Fruit fly (Drosophila melanogaster) whole organism, prepupa: Measurements from ENCODE around the gene Ubc87F.

Experiments used
- CG11902 ChIP-seq: fragments of 200-800 bp; sonication (Bioruptor generic); optimal IDR thresholded peaks from 3 replicates; lab custom pipeline; 2016; ENCODE audit warnings: missing biosample characterization, missing genetic modification characterization
- CG7368 ChIP-seq: fragments of 200-800 bp; sonication (Bioruptor generic); optimal IDR thresholded peaks from 3 replicates; lab custom pipeline; 2016; ENCODE audit warnings: missing biosample characterization, missing genetic modification characterization
- Eip75B ChIP-seq: fragments of 200-800 bp; sonication (Bioruptor generic); optimal IDR thresholded peaks from 3 replicates; lab custom pipeline; 2016; ENCODE audit warnings: missing biosample characterization, missing genetic modification characterization
- Eip78C ChIP-seq: fragments of 200-800 bp; sonication (Bioruptor generic); peaks from one replicate; lab custom pipeline; 2016; ENCODE audit warnings: missing biosample characterization, missing genetic modification characterization
- Hr38 ChIP-seq: sonication (Bioruptor generic); optimal IDR thresholded peaks from 2 replicates; lab custom pipeline; 2016; ENCODE audit warnings: missing biosample characterization, missing genetic modification characterization
- Smox ChIP-seq: fragments of 200-800 bp; sonication (Bioruptor generic); optimal IDR thresholded peaks from 3 replicates; lab custom pipeline; 2016; ENCODE audit warnings: missing biosample characterization, missing genetic modification characterization
- achi ChIP-seq: fragments of 200-800 bp; sonication (Bioruptor generic); optimal IDR thresholded peaks from 3 replicates; lab custom pipeline; 2016; ENCODE audit warnings: missing biosample characterization, missing genetic modification characterization
- net ChIP-seq: fragments of 200-800 bp; sonication (Bioruptor generic); optimal IDR thresholded peaks from 3 replicates; lab custom pipeline; 2016; ENCODE audit warnings: missing biosample characterization, missing genetic modification characterization
- pdm3 ChIP-seq: fragments of 200-800 bp; sonication (Bioruptor generic); optimal IDR thresholded peaks from 3 replicates; lab custom pipeline; 2016; ENCODE audit warnings: missing biosample characterization, missing genetic modification characterization
- topi ChIP-seq: fragments of 200-800 bp; sonication (Bioruptor generic); optimal IDR thresholded peaks from 3 replicates; lab custom pipeline; 2016; ENCODE audit warnings: missing biosample characterization, missing genetic modification characterization
- vri ChIP-seq: fragments of 200-800 bp; sonication (Bioruptor generic); optimal IDR thresholded peaks from 3 replicates; lab custom pipeline; 2016; ENCODE audit warnings: missing biosample characterization, mild to moderate bottlenecking, missing genetic modification characterization

DNA sequence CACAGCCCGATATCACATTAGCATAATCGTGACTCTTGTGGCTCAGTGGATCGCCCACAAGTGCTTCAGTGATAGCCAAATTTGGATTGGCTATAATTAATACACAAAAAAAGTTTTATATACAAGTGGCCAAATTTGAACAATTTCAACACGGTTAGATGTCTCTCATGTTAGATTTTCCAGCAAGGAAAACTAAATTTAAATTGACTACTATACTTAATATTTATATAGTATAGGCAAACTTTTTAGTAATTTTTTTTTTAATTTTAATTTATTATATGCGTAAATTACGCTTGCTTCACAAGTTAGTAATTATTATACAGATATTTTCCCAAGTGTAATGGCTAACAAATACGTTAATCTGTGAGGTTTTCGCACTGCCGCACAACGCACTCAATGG lies 47.0 kb upstream of the Ubc87F start:
- TF ChIP-seq CG11902 (GFP tag; lab: Kevin White, UChicago) = no peak
- TF ChIP-seq Eip78C (GFP tag; lab: Kevin White, UChicago) = peak; percentile 82
- TF ChIP-seq vri (GFP tag; lab: Kevin White, UChicago) = no peak
- TF ChIP-seq pdm3 (GFP tag; lab: Kevin White, UChicago) = no peak
- TF ChIP-seq topi = no peak
- no peak for TF ChIP-seq CG7368 (GFP tag; lab: Kevin White, UChicago)
- TF ChIP-seq Hr38 (GFP tag; lab: Kevin White, UChicago) = no peak
- peak; percentile 4 for TF ChIP-seq achi (GFP tag; lab: Kevin White, UChicago)
- no peak for TF ChIP-seq Smox (GFP tag; lab: Kevin White, UChicago)
- TF ChIP-seq Eip75B (GFP tag; lab: Kevin White, UChicago) = no peak
- no peak for TF ChIP-seq net
